ENCODE assay signal across 5 fruit fly cellular contexts in genomic region chr3R:29083459-29084457, dm6.
A peak's percentile ranks its signal among the peaks of the same experiment; 100 is the strongest.
TF ChIP-seq lines count a peak whose summit lies in the region.

No protein-coding gene starts in this region.

- TF ChIP-seq CTCF in whole organism, embryonic (GFP tag; optimal IDR thresholded peaks at IDR 0.05; lab: Kevin White, UChicago) = peak; percentile 29

TF ChIP-seq in whole organism, adult, 20 proteins besides CTCF, POLR2A, EP300 and RAD21:
- TF ChIP-seq CG33017 (tag; optimal IDR thresholded peaks at IDR 0.05; lab: Kevin White, UChicago) (no peak), CG7101 (tag; optimal IDR thresholded peaks at IDR 0.05; lab: Kevin White, UChicago) (no peak), tj (GFP tag; optimal IDR thresholded peaks at IDR 0.05; lab: Kevin White, UChicago) (no peak), ovo (GFP tag; optimal IDR thresholded peaks at IDR 0.05; lab: Kevin White, UChicago) (no peak), kay (GFP tag; lab: Kevin White, UChicago; ENCODE audit: borderline replicate concordance) (peak; percentile 66), cic (GFP tag; optimal IDR thresholded peaks at IDR 0.05; lab: Kevin White, UChicago) (peak; percentile 5), CG7045 (GFP tag; optimal IDR thresholded peaks at IDR 0.05; lab: Kevin White, UChicago) (peak; percentile 2), CG12768 (GFP tag; optimal IDR thresholded peaks at IDR 0.05; lab: Kevin White, UChicago) (peak; percentile 51), CG11617 (GFP tag; optimal IDR thresholded peaks at IDR 0.05; lab: Kevin White, UChicago) (no peak)

TF ChIP-seq in whole organism, embryonic, 481 proteins besides CTCF, POLR2A, EP300 and RAD21 (continues in another document):
- TF ChIP-seq CG15479 (GFP tag; optimal IDR thresholded peaks at IDR 0.05; lab: Kevin White, UChicago) (peak; percentile 76), bbx (GFP tag; IDR thresholded peaks at IDR 0.05; lab: Robert Waterston, UW; ENCODE audit: partially characterized antibody) (no peak), gem (tag; optimal IDR thresholded peaks at IDR 0.05; lab: Kevin White, UChicago) (peak; percentile 11), so (GFP tag; IDR thresholded peaks at IDR 0.05; lab: Robert Waterston, UW) (0 out of 3 replicates have a peak, but pooled peaks have one; percentile 38), CG13123 (GFP tag; optimal IDR thresholded peaks at IDR 0.05; lab: Kevin White, UChicago) (peak; percentile 38), Stat92E (GFP tag; optimal IDR thresholded peaks at IDR 0.05; lab: Kevin White, UChicago) (peak in 1 of 3 experiments; percentile 36), Sox100B (GFP tag; optimal IDR thresholded peaks at IDR 0.05; lab: Kevin White, UChicago) (peak; percentile 14), ro (GFP tag; IDR thresholded peaks at IDR 0.05; lab: Robert Waterston, UW) (no peak), Dad (GFP tag; optimal IDR thresholded peaks at IDR 0.05; lab: Kevin White, UChicago) (no peak), gro (GFP tag; optimal IDR thresholded peaks at IDR 0.05; lab: Kevin White, UChicago) (no peak), Dll (GFP tag; IDR thresholded peaks at IDR 0.05; lab: Robert Waterston, UW; ENCODE audit: partially characterized antibody) (no peak), lola (GFP tag; optimal IDR thresholded peaks at IDR 0.05; lab: Kevin White, UChicago) (peak in 1 of 3 experiments; percentile 8), otp (GFP tag; IDR thresholded peaks at IDR 0.05; lab: Robert Waterston, UW) (0 out of 3 replicates have a peak, but pooled peaks have one; percentile 11), pfk (GFP tag; optimal IDR thresholded peaks at IDR 0.05; lab: Kevin White, UChicago) (peak; percentile 83), Nf-YC (tag; optimal IDR thresholded peaks at IDR 0.05; lab: Kevin White, UChicago) (peak; percentile 12), Xrp1 (GFP tag; IDR thresholded peaks at IDR 0.05; lab: Robert Waterston, UW) (peak; percentile 35; the same call in 1 of the 2 replicates), Sry-β (GFP tag; optimal IDR thresholded peaks at IDR 0.05; lab: Kevin White, UChicago) (peak; percentile 35), sens (GFP tag; lab: Kevin White, UChicago) (peak; percentile 69)

TF ChIP-seq in whole organism, prepupa, 60 proteins besides CTCF, POLR2A, EP300 and RAD21 (continues in another document):
- peak; percentile 9 for TF ChIP-seq Lpt (GFP tag; optimal IDR thresholded peaks at IDR 0.05; lab: Kevin White, UChicago)
- TF ChIP-seq fd59A (GFP tag; optimal IDR thresholded peaks at IDR 0.05; lab: Kevin White, UChicago) = no peak
- peak; percentile 30 for TF ChIP-seq CG32006 (GFP tag; optimal IDR thresholded peaks at IDR 0.05; lab: Kevin White, UChicago)
- TF ChIP-seq achi (GFP tag; optimal IDR thresholded peaks at IDR 0.05; lab: Kevin White, UChicago) = peak; percentile 38
- no peak for TF ChIP-seq CG16779 (tag; optimal IDR thresholded peaks at IDR 0.05; lab: Kevin White, UChicago)
- no peak for TF ChIP-seq net (GFP tag; optimal IDR thresholded peaks at IDR 0.05; lab: Kevin White, UChicago)
- no peak for TF ChIP-seq Ets21C (GFP tag; optimal IDR thresholded peaks at IDR 0.05; lab: Kevin White, UChicago)
- no peak for TF ChIP-seq CG11294 (GFP tag; IDR thresholded peaks at IDR 0.05; lab: Robert Waterston, UW)
- peak; percentile 24 for TF ChIP-seq Hr4 (GFP tag; optimal IDR thresholded peaks at IDR 0.05; lab: Kevin White, UChicago)
- peak; percentile 40 for TF ChIP-seq OdsH (GFP tag; optimal IDR thresholded peaks at IDR 0.05; lab: Kevin White, UChicago)
- no peak for TF ChIP-seq CG6854 (GFP tag; optimal IDR thresholded peaks at IDR 0.05; lab: Kevin White, UChicago)
- peak; percentile 19 for TF ChIP-seq lz (GFP tag; optimal IDR thresholded peaks at IDR 0.05; lab: Kevin White, UChicago)
- peak; percentile 11; the same call in 1 of the 3 replicates for TF ChIP-seq CG6163 (GFP tag; IDR thresholded peaks at IDR 0.05; lab: Robert Waterston, UW)
- no peak for TF ChIP-seq dsx (GFP tag; optimal IDR thresholded peaks at IDR 0.05; lab: Kevin White, UChicago; ENCODE audit: poor library complexity, severe bottlenecking)
- 0 out of 2 replicates have a peak, but pooled peaks have one; percentile 13 for TF ChIP-seq CG15336 (GFP tag; IDR thresholded peaks at IDR 0.05; lab: Robert Waterston, UW)
- no peak for TF ChIP-seq CG11762 (GFP tag; optimal IDR thresholded peaks at IDR 0.05; lab: Kevin White, UChicago; ENCODE audit: insufficient read depth)
- peak; percentile 42 for TF ChIP-seq CG3919 (GFP tag; optimal IDR thresholded peaks at IDR 0.05; lab: Kevin White, UChicago)
- peak; percentile 44 for TF ChIP-seq pdm3 (GFP tag; optimal IDR thresholded peaks at IDR 0.05; lab: Kevin White, UChicago)
- peak; percentile 8 for TF ChIP-seq Met (GFP tag; optimal IDR thresholded peaks at IDR 0.05; lab: Kevin White, UChicago)
- no peak for TF ChIP-seq CG9139 (GFP tag; optimal IDR thresholded peaks at IDR 0.05; lab: Kevin White, UChicago)
- TF ChIP-seq Eip93F (GFP tag; optimal IDR thresholded peaks at IDR 0.05; lab: Kevin White, UChicago) = no peak

TF ChIP-seq in whole organism, pupa, 21 proteins besides CTCF, POLR2A, EP300 and RAD21:
- peak; percentile 28 for TF ChIP-seq CG8301 (tag; optimal IDR thresholded peaks at IDR 0.05; lab: Kevin White, UChicago)
- no peak for TF ChIP-seq D1 (tag; optimal IDR thresholded peaks at IDR 0.05; lab: Kevin White, UChicago)
- TF ChIP-seq CG34367 (tag; optimal IDR thresholded peaks at IDR 0.05; lab: Kevin White, UChicago) = no peak
- no peak for TF ChIP-seq rn (GFP tag; IDR thresholded peaks at IDR 0.05; lab: Robert Waterston, UW)
- no peak for TF ChIP-seq CG4496 (GFP tag; IDR thresholded peaks at IDR 0.05; lab: Robert Waterston, UW)
- TF ChIP-seq CG10348 (GFP tag; IDR thresholded peaks at IDR 0.05; lab: Robert Waterston, UW) = no peak
- no peak for TF ChIP-seq CG32121 (GFP tag; IDR thresholded peaks at IDR 0.05; lab: Robert Waterston, UW)
- peak; percentile 50 for TF ChIP-seq CG17806 (tag; optimal IDR thresholded peaks at IDR 0.05; lab: Kevin White, UChicago)
- peak; percentile 39 for TF ChIP-seq Pif1B (GFP tag; optimal IDR thresholded peaks at IDR 0.05; lab: Kevin White, UChicago)
- TF ChIP-seq CG15710 (tag; optimal IDR thresholded peaks at IDR 0.05; lab: Kevin White, UChicago) = peak; percentile 33
- peak; percentile 24 for TF ChIP-seq Pif1A (GFP tag; optimal IDR thresholded peaks at IDR 0.05; lab: Kevin White, UChicago)
- peak; percentile 58 for TF ChIP-seq CG8159 (tag; optimal IDR thresholded peaks at IDR 0.05; lab: Kevin White, UChicago)
- TF ChIP-seq CG14655 (GFP tag; optimal IDR thresholded peaks at IDR 0.05; lab: Kevin White, UChicago) = peak; percentile 29
- no peak for TF ChIP-seq Snoo (tag; optimal IDR thresholded peaks at IDR 0.05; lab: Kevin White, UChicago)
- TF ChIP-seq CG13204 (GFP tag; optimal IDR thresholded peaks at IDR 0.05; lab: Kevin White, UChicago) = no peak
- TF ChIP-seq EcR (GFP tag; optimal IDR thresholded peaks at IDR 0.05; lab: Kevin White, UChicago) = peak; percentile 31
- TF ChIP-seq CG12605 (GFP tag; IDR thresholded peaks at IDR 0.05; lab: Robert Waterston, UW) = peak; percentile 17; the same call in 1 of the 2 replicates
- no peak for TF ChIP-seq Ets98B (GFP tag; IDR thresholded peaks at IDR 0.05; lab: Robert Waterston, UW)
- no peak for TF ChIP-seq fd96Ca (GFP tag; IDR thresholded peaks at IDR 0.05; lab: Robert Waterston, UW)
- TF ChIP-seq gl (tag; optimal IDR thresholded peaks at IDR 0.05; lab: Kevin White, UChicago) = no peak
- peak; percentile 45 for TF ChIP-seq CG9948 (tag; optimal IDR thresholded peaks at IDR 0.05; lab: Kevin White, UChicago)

TF ChIP-seq in whole organism, wandering third instar larva, 38 proteins besides CTCF, POLR2A, EP300 and RAD21:
- TF ChIP-seq pan (optimal IDR thresholded peaks at IDR 0.05; lab: Kevin White, UChicago) (no peak), CG9705 (GFP tag; optimal IDR thresholded peaks at IDR 0.05; lab: Kevin White, UChicago) (no peak), Dfd (GFP tag; optimal IDR thresholded peaks at IDR 0.05; lab: Kevin White, UChicago) (no peak), h (GFP tag; optimal IDR thresholded peaks at IDR 0.05; lab: Kevin White, UChicago) (no peak), woc (GFP tag; optimal IDR thresholded peaks at IDR 0.05; lab: Kevin White, UChicago) (no peak), sage (GFP tag; optimal IDR thresholded peaks at IDR 0.05; lab: Kevin White, UChicago) (no peak), HLH106 (tag; optimal IDR thresholded peaks at IDR 0.05; lab: Kevin White, UChicago) (no peak), rgr (GFP tag; optimal IDR thresholded peaks at IDR 0.05; lab: Kevin White, UChicago) (peak; percentile 17), fru (GFP tag; optimal IDR thresholded peaks at IDR 0.05; lab: Kevin White, UChicago) (peak; percentile 12), brk (GFP tag; optimal IDR thresholded peaks at IDR 0.05; lab: Kevin White, UChicago) (no peak), lola (GFP tag; optimal IDR thresholded peaks at IDR 0.05; lab: Kevin White, UChicago) (no peak), foxo (GFP tag; optimal IDR thresholded peaks at IDR 0.05; lab: Kevin White, UChicago) (peak in 1 of 2 experiments; percentile 45)
